Fruit fly (Drosophila melanogaster) whole organism: ENCODE data around the gene JMJD5.

ENCODE experiments used
- CG8478 ChIP-seq: fragments of >200 bp; optimal IDR thresholded peaks from 2 replicates; lab custom pipeline; 2018; ENCODE audit warnings: inconsistent platforms
- Dll ChIP-seq: fragments of >200 bp; optimal IDR thresholded peaks from 2 replicates; lab custom pipeline; 2017
- EcR ChIP-seq, 2 experiments: fragments of >200 bp; optimal IDR thresholded peaks; 2 replicates each; lab custom pipeline; 2017; ENCODE audit warnings: missing biosample characterization in 2 of 2, missing genetic modification characterization in 2 of 2, missing genetic modification reagents in 2 of 2
- pan ChIP-seq: fragments of >200 bp; optimal IDR thresholded peaks from 2 replicates; lab custom pipeline; 2017
- psq ChIP-seq: fragments of >200 bp; optimal IDR thresholded peaks from 2 replicates; lab custom pipeline; 2017
- usp ChIP-seq: fragments of >200 bp; optimal IDR thresholded peaks from 2 replicates; lab custom pipeline; 2017; ENCODE audit warnings: missing biosample characterization, missing genetic modification characterization, mixed read lengths

JMJD5 gene

DNA sequence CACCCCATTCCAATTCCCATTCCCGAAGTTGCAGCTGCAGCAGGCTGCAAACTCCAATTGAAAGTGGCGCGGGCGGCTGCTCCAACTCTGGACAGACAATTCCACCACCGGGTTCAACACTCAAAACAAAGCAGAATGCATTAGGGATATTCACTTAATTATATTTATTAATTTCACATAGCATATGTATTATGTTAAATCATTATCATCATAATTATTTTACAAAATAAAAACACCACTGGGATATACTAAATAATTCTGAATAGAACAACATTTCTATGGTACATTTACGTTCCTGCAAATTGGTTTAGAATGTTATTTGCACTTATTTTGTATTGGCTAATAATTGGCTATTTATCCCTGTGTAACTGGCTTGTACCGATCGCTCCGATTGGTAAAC, 33.7 kb downstream of the JMJD5 start:
- TF ChIP-seq CG8478 (lab: Kevin White, UChicago) = no peak
- TF ChIP-seq Dll (lab: Kevin White, UChicago) = no peak
- no peak for TF ChIP-seq psq

dm6 chr3L:805642-806218, 35.4 kb downstream of the JMJD5 start:
- TF ChIP-seq pan (lab: Kevin White, UChicago) = no peak
- TF ChIP-seq psq = no peak

dm6 chr3L:804557-805260, 36.5 kb downstream of the JMJD5 start:
- TF ChIP-seq EcR (GFP tag; optimal IDR thresholded peaks at IDR 0.05; lab: Kevin White, UChicago) (no peak), CG8478 (lab: Kevin White, UChicago) (no peak), psq (no peak), pan (lab: Kevin White, UChicago) (no peak)

dm6 chr3L:803951-804350, 37.2 kb downstream of the JMJD5 start, which contains the start of gene CG13898:
TSS of gene CG13898 (minus strand) at chr3L:804051.
- TF ChIP-seq usp (GFP tag; lab: Kevin White, UChicago) (no peak), pan (lab: Kevin White, UChicago) (no peak), Dll (lab: Kevin White, UChicago) (no peak), CG8478 (lab: Kevin White, UChicago) (no peak), EcR (GFP tag; optimal IDR thresholded peaks at IDR 0.05; lab: Kevin White, UChicago) (no peak), psq (no peak)

DNA sequence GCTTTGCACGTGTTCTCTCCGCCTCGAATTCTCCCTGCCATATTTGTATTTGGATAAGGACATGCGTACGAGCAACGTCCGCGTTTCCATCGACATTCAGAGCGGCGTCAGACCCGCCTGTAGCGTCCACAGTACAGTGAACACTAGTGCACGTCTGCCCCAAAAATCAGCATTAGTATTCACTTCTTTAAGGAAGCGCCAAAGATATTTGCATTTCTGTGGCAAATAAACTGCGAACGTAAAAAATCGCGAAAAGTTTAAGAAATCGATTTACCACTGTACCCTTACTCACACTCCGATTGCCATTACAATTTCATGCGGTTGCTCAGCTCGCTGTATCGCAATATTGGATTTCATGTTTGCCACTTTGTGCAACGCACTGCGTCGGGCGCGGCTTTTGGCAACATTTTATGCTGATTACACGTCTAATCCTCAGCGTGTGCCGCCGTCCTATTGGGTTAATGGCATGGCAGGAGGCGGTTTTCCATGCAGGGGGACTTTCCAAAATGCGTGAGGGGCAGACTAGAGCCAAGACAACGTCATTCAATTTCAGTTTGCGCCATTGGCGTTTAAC, 38.4 kb downstream of the JMJD5 start:
- TF ChIP-seq CG8478 (lab: Kevin White, UChicago) (no peak), psq (no peak), usp (GFP tag; lab: Kevin White, UChicago) (no peak), EcR (GFP tag; optimal IDR thresholded peaks at IDR 0.05; lab: Kevin White, UChicago) (no peak), pan (lab: Kevin White, UChicago) (no peak), Dll (lab: Kevin White, UChicago) (no peak)

- no peak for TF ChIP-seq psq
- TF ChIP-seq usp (GFP tag; lab: Kevin White, UChicago) = no peak
- TF ChIP-seq EcR (GFP tag; optimal IDR thresholded peaks at IDR 0.05; lab: Kevin White, UChicago) = no peak
- TF ChIP-seq Dll (lab: Kevin White, UChicago) = peak; percentile 68
- no peak for TF ChIP-seq CG8478 (lab: Kevin White, UChicago)
- no peak for TF ChIP-seq pan (lab: Kevin White, UChicago)
These were observed 39.2 kb downstream of the JMJD5 start for dm6 chr3L:801860-802462.

dm6 chr3L:799837-800513, 41.2 kb downstream of the JMJD5 start:
- TF ChIP-seq usp (GFP tag; lab: Kevin White, UChicago) (no peak), EcR (GFP tag; optimal IDR thresholded peaks at IDR 0.05; lab: Kevin White, UChicago) (no peak), Dll (lab: Kevin White, UChicago) (no peak), psq (no peak)

- TF ChIP-seq pan (lab: Kevin White, UChicago) (no peak), Dll (lab: Kevin White, UChicago) (no peak), psq (no peak), EcR (GFP tag; optimal IDR thresholded peaks at IDR 0.05; lab: Kevin White, UChicago) (no peak), CG8478 (lab: Kevin White, UChicago) (no peak)
These were observed 44.0 kb downstream of the JMJD5 start for dm6 chr3L:796926-797802.

DNA sequence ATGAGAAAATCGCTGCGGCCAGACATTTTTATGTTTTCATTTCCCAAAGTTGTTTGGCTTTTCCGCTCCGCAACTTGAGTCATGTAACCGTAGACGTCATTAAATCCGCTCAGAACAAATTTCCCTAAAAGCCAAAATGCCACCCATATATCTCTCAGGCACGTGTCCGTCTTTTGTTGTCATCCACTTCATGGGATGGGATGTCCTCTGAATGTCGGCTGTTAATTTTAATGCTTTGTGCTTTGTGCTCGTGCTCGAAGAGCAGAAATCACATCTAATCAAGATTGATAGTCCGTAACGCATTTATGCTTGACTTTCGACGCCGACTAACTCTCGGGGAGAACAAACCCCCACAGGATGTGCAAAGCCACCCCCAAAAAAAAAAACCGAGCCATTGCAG, 46.2 kb downstream of the JMJD5 start:
- TF ChIP-seq psq = no peak
- TF ChIP-seq pan (lab: Kevin White, UChicago) = no peak
- TF ChIP-seq CG8478 (lab: Kevin White, UChicago) = no peak
- TF ChIP-seq EcR (GFP tag; optimal IDR thresholded peaks at IDR 0.05; lab: Kevin White, UChicago) = no peak
- TF ChIP-seq Dll (lab: Kevin White, UChicago) = no peak
- TF ChIP-seq usp (GFP tag; lab: Kevin White, UChicago) = no peak

DNA sequence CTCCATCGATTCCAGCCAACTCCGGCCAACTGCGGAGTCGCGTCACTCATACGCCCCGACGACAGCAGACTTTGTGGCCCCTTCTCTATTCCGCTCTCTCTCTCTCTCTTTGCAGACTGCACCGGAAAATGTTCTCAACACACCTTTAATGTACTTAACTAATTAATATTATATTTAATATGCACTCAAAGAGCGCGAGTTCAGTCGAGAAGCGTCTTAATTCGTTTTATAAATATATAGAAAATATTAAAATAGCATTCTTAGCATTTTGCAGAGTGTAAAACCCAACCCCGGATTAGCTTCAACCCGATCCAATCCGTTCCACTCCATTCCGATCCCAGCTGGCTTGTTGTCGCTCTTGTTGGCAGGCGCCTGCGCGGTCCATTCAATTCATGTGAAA, 46.7 kb downstream of the JMJD5 start:
- TF ChIP-seq pan (lab: Kevin White, UChicago) = no peak
- TF ChIP-seq EcR (GFP tag; optimal IDR thresholded peaks at IDR 0.05; lab: Kevin White, UChicago) = no peak
- no peak for TF ChIP-seq Dll (lab: Kevin White, UChicago)
- TF ChIP-seq psq = no peak
- no peak for TF ChIP-seq CG8478 (lab: Kevin White, UChicago)
- TF ChIP-seq usp (GFP tag; lab: Kevin White, UChicago) = no peak
